Worm (Caenorhabditis elegans): ENCODE results near the gene frg-1.

The frg-1 gene

DNA sequence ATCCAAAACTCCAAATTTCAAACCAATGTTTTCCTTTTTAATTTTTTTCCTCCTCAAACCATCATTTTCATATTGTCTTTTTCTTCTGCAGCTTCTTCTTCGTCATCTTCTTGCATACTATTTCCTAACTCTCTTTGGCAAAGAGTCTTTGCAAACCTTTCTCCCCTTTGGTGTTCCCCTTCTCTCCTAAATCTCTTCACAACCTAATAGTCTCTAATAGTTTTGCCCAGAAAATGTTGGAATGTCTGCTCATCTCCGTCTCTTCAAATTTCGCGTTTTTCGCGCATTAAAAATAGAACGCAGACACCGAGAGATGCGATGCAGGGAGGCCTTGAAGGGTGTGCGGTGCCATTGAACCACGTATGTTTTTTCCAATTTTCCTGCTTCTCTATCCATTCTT lies 23.1 kb downstream of the frg-1 start, which contains the start of gene ZK1010.10 (continued):
- TF ChIP-seq ceh-20 (GFP tag; IDR thresholded peaks at IDR 0.05) (no peak), cey-2 (tag; optimal IDR thresholded peaks at IDR 0.05; ENCODE audit: borderline replicate concordance, insufficient read depth) (no peak), dmd-6 (GFP tag; IDR thresholded peaks at IDR 0.05) (peak; percentile 29; the same call in 1 of the 2 replicates), dmd-8 (GFP tag; IDR thresholded peaks at IDR 0.05) (no peak), unc-130 (GFP tag; optimal IDR thresholded peaks at IDR 0.05) (no peak), nhr-28 (tag; optimal IDR thresholded peaks at IDR 0.05) (no peak), nhr-102 (tag; optimal IDR thresholded peaks at IDR 0.05) (no peak), lsy-2 (tag; optimal IDR thresholded peaks at IDR 0.05) (peak in 1 of 2 experiments; percentile 73), ceh-28 (tag; optimal IDR thresholded peaks at IDR 0.05) (no peak), F44E2.7 (GFP tag; IDR thresholded peaks at IDR 0.05) (no peak), set-16 (GFP tag; IDR thresholded peaks at IDR 0.05) (no peak), ceh-82 (tag; optimal IDR thresholded peaks at IDR 0.05) (no peak), R02D3.7 (tag; optimal IDR thresholded peaks at IDR 0.05) (no peak), nhr-42 (GFP tag; IDR thresholded peaks at IDR 0.05) (no peak), pha-4 (GFP tag; IDR thresholded peaks at IDR 0.05) (no peak), pha-4 (tag; optimal IDR thresholded peaks at IDR 0.05) (no peak), aha-1 (tag) (peak; percentile 2), nhr-11 (tag; optimal IDR thresholded peaks at IDR 0.05) (no peak), rbr-2 (tag; optimal IDR thresholded peaks at IDR 0.05) (peak; percentile 34), F26F4.8 (GFP tag; conservative IDR thresholded peaks at IDR 0.05) (no peak), Y105C5A.15 (GFP tag; IDR thresholded peaks at IDR 0.05) (no peak), nhr-25 (tag; optimal IDR thresholded peaks at IDR 0.05; ENCODE audit: borderline replicate concordance, insufficient read depth) (no peak), ztf-11 (tag; optimal IDR thresholded peaks at IDR 0.05) (no peak), duxl-1 (tag; optimal IDR thresholded peaks at IDR 0.05; ENCODE audit: poor library complexity) (no peak), nhr-237 (tag; optimal IDR thresholded peaks at IDR 0.05) (no peak), dpl-1 (GFP tag; optimal IDR thresholded peaks at IDR 0.05) (no peak), mdt-29 (GFP tag; IDR thresholded peaks at IDR 0.05) (no peak), mdl-1 (tag; optimal IDR thresholded peaks at IDR 0.05) (peak in 1 of 2 experiments; percentile 10), lin-13 (GFP tag; optimal IDR thresholded peaks at IDR 0.05) (no peak), F10B5.3 (tag; optimal IDR thresholded peaks at IDR 0.05) (no peak), lin-29 (GFP tag; IDR thresholded peaks at IDR 0.05) (no peak), hmg-1.1 (GFP tag; IDR thresholded peaks at IDR 0.05) (peak; percentile 58; the same call in 1 of the 2 replicates)

ce11 chrIII:13004316-13004715 lies 25.4 kb downstream of the frg-1 start:
- TF ChIP-seq dve-1 (tag; optimal IDR thresholded peaks at IDR 0.05; ENCODE audit: insufficient read depth) (no peak), lin-38 (GFP tag; IDR thresholded peaks at IDR 0.05) (no peak), unc-62 (GFP tag; optimal IDR thresholded peaks at IDR 0.05 in 1 of 2) (peak in 1 of 2 experiments; percentile 9), unc-62 (tag; optimal IDR thresholded peaks at IDR 0.05) (no peak), lin-1 (GFP tag; IDR thresholded peaks at IDR 0.05) (no peak), pha-4 (GFP tag; IDR thresholded peaks at IDR 0.05) (no peak), pha-4 (tag; optimal IDR thresholded peaks at IDR 0.05) (no peak), gei-8 (GFP tag; optimal IDR thresholded peaks at IDR 0.05) (no peak), ceh-28 (tag; optimal IDR thresholded peaks at IDR 0.05) (no peak)

DNA sequence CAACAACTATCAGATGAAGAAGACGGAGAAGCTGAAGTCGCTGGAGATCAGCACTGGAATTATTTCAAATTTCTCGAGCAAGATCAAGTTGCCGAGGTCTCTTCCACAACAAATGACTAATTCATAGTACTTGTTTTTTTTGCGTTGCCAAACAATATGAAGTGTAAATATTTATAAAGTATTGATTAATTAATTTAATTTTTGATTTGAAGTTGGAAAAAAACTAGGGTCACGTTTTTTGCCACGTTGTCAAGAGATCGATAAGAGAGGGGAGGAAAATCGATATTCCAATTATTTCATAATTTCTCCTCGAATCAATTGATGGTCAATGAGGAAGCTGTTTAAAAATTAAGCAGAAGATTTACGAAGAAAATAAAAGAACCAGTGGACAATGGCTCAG lies 26.2 kb downstream of the frg-1 start, which contains the start of gene snf-7:
Gene snf-7, plus strand, starts transcription at position 301 of the 400 bp plus-strand sequence.
- TF ChIP-seq ceh-28 (tag; optimal IDR thresholded peaks at IDR 0.05) (peak; percentile 36), mxl-2 (GFP tag; conservative IDR thresholded peaks at IDR 0.05) (no peak)
